Fruit fly (Drosophila melanogaster) whole organism, embryonic: ENCODE results near the gene PLCXD.
A peak's percentile ranks its signal among the peaks of the same experiment; 100 is the strongest.

ENCODE experiments used
- ATbp ChIP-seq: fragments of 200-800 bp; sonication (Bioruptor generic); optimal IDR thresholded peaks from 2 replicates; lab custom pipeline; 2017; ENCODE audit warnings: missing biosample characterization, mild to moderate bottlenecking, missing genetic modification characterization, missing genetic modification reagents
- Asciz ChIP-seq: fragments of 200-800 bp; sonication (Bioruptor generic); optimal IDR thresholded peaks from 2 replicates; lab custom pipeline; 2017; ENCODE audit warnings: missing biosample characterization, mild to moderate bottlenecking, missing genetic modification characterization, missing genetic modification reagents
- Atf-2 ChIP-seq: fragments of 200-800 bp; sonication (Bioruptor generic); optimal IDR thresholded peaks from 2 replicates; lab custom pipeline; 2016; ENCODE audit warnings: missing biosample characterization, missing genetic modification characterization
- C15 ChIP-seq: fragments of 200-800 bp; sonication (Bioruptor generic); IDR thresholded peaks from 3 replicates; pipeline ENCODE4 v1.3.6; 2022; ENCODE audit warnings: missing biosample characterization, missing genetic modification characterization
- CG10959 ChIP-seq: fragments of 200-800 bp; sonication (Bioruptor generic); IDR thresholded peaks from 2 replicates; pipeline ENCODE4 v1.3.6; 2022; ENCODE audit warnings: missing biosample characterization, missing genetic modification characterization
- CG11456 ChIP-seq: fragments of 200-800 bp; sonication (Bioruptor generic); IDR thresholded peaks from 3 replicates; pipeline ENCODE4 v1.3.6; 2022; ENCODE audit warnings: missing biosample characterization, missing genetic modification characterization
- CG1647 ChIP-seq: fragments of 200-800 bp; sonication (Bioruptor generic); optimal IDR thresholded peaks from 3 replicates; lab custom pipeline; 2016; ENCODE audit warnings: missing biosample characterization, missing genetic modification characterization
- CG17359 ChIP-seq: fragments of 200-800 bp; sonication (Bioruptor generic); optimal IDR thresholded peaks from 3 replicates; lab custom pipeline; 2018; ENCODE audit warnings: missing biosample characterization, mild to moderate bottlenecking, missing genetic modification characterization, moderate library complexity
- CG17361 ChIP-seq: fragments of 200-800 bp; sonication (Bioruptor generic); IDR thresholded peaks from 3 replicates; pipeline ENCODE4 v1.3.6; 2022; ENCODE audit warnings: missing biosample characterization, missing genetic modification characterization
- CG30020 ChIP-seq: fragments of 200-800 bp; optimal IDR thresholded peaks from 2 replicates; lab custom pipeline; 2019; ENCODE audit warnings: missing biosample characterization, mild to moderate bottlenecking, missing genetic modification characterization, moderate library complexity
- CG30403 ChIP-seq: fragments of 200-800 bp; sonication (Bioruptor generic); optimal IDR thresholded peaks from 3 replicates; lab custom pipeline; 2016; ENCODE audit warnings: missing biosample characterization, missing genetic modification characterization
- CG32532 ChIP-seq: fragments of 200-800 bp; sonication (Bioruptor generic); IDR thresholded peaks from 2 replicates; pipeline ENCODE4 v1.3.6; 2022; ENCODE audit warnings: missing biosample characterization, missing genetic modification characterization
- CG34422 ChIP-seq: fragments of 200-800 bp; sonication (Bioruptor generic); IDR thresholded peaks from 3 replicates; pipeline ENCODE4 v1.3.6; 2022; ENCODE audit warnings: missing biosample characterization, missing genetic modification characterization
- CG4328 ChIP-seq: fragments of 200-800 bp; sonication (Bioruptor generic); optimal IDR thresholded peaks from 3 replicates; lab custom pipeline; 2017; ENCODE audit warnings: missing biosample characterization, missing genetic modification reagents, missing genetic modification characterization
- CG4404 ChIP-seq: fragments of 200-800 bp; sonication (Bioruptor generic); IDR thresholded peaks from 2 replicates; pipeline ENCODE4 v1.3.6; 2022; ENCODE audit warnings: missing biosample characterization, missing genetic modification characterization
- CG7928 ChIP-seq: fragments of 200-800 bp; sonication (Bioruptor generic); optimal IDR thresholded peaks from 2 replicates; lab custom pipeline; 2017; ENCODE audit warnings: missing biosample characterization, mild to moderate bottlenecking, missing genetic modification characterization
- CG8089 ChIP-seq: fragments of 200-800 bp; sonication (Bioruptor generic); optimal IDR thresholded peaks from 3 replicates; lab custom pipeline; 2016; ENCODE audit warnings: missing biosample characterization, missing genetic modification characterization
- CG8765 ChIP-seq: fragments of 200-800 bp; sonication (Bioruptor generic); IDR thresholded peaks from 2 replicates; pipeline ENCODE4 v1.3.6; 2022; ENCODE audit warnings: missing biosample characterization, missing genetic modification characterization
- Camta ChIP-seq: fragments of 200-800 bp; sonication (Bioruptor generic); optimal IDR thresholded peaks from 2 replicates; lab custom pipeline; 2016; ENCODE audit warnings: missing biosample characterization, missing genetic modification characterization
- Chrac-16 ChIP-seq: fragments of 200-800 bp; sonication (Bioruptor generic); optimal IDR thresholded peaks from 3 replicates; lab custom pipeline; 2016; ENCODE audit warnings: missing biosample characterization, missing genetic modification characterization
- D19B ChIP-seq: fragments of 200-800 bp; sonication (Bioruptor generic); optimal IDR thresholded peaks from 2 replicates; lab custom pipeline; 2017; ENCODE audit warnings: missing biosample characterization, mild to moderate bottlenecking, missing genetic modification characterization
- Gsc ChIP-seq: fragments of 200-800 bp; sonication (Bioruptor generic); IDR thresholded peaks from 2 replicates; pipeline ENCODE4 v1.3.6; 2022; ENCODE audit warnings: missing biosample characterization, missing genetic modification characterization
- HLH54F ChIP-seq: fragments of 200-800 bp; sonication (Bioruptor generic); optimal IDR thresholded peaks from 3 replicates; lab custom pipeline; 2016; ENCODE audit warnings: missing biosample characterization, missing genetic modification characterization
- Lhr ChIP-seq: fragments of 200-800 bp; sonication (Bioruptor generic); optimal IDR thresholded peaks from 3 replicates; lab custom pipeline; 2017; ENCODE audit warnings: mild to moderate bottlenecking, missing biosample characterization, missing genetic modification reagents, missing genetic modification characterization
- Oli ChIP-seq: fragments of 200-800 bp; sonication (Bioruptor generic); optimal IDR thresholded peaks from 2 replicates; lab custom pipeline; 2018; ENCODE audit warnings: missing biosample characterization, mild to moderate bottlenecking, missing genetic modification characterization, moderate library complexity
- Optix ChIP-seq: fragments of 200-800 bp; sonication (Bioruptor generic); IDR thresholded peaks from 3 replicates; pipeline ENCODE4 v1.3.6; 2022; ENCODE audit warnings: missing biosample characterization, missing genetic modification characterization
- Ssrp ChIP-seq: fragments of 200-800 bp; sonication (Bioruptor generic); optimal IDR thresholded peaks from 2 replicates; lab custom pipeline; 2018; ENCODE audit warnings: missing biosample characterization, mild to moderate bottlenecking, missing genetic modification characterization, moderate library complexity
- Tbp ChIP-seq: fragments of >200 bp; optimal IDR thresholded peaks from 2 replicates; lab custom pipeline; 2018; ENCODE audit warnings: missing biosample characterization, missing genetic modification characterization
- Trl ChIP-seq, 3 experiments: fragments of >200 bp in 2 of 3; fragments of 200-800 bp in 1 of 3; sonication (Bioruptor generic) in 1 of 3; optimal IDR thresholded peaks; 2 replicates in 1 of 3; 3 replicates in 2 of 3; lab custom pipeline; 2016 to 2017; ENCODE audit warnings: missing biosample characterization in 1 of 3, missing genetic modification characterization in 1 of 3
- az2 ChIP-seq: fragments of 200-800 bp; sonication (Bioruptor generic); optimal IDR thresholded peaks from 3 replicates; lab custom pipeline; 2016; ENCODE audit warnings: missing biosample characterization, missing genetic modification characterization
- bab2 ChIP-seq: fragments of 200-800 bp; sonication (Bioruptor generic); optimal IDR thresholded peaks from 2 replicates; lab custom pipeline; 2016; ENCODE audit warnings: missing biosample characterization, missing genetic modification characterization
- dimm ChIP-seq: fragments of 200-800 bp; sonication (Bioruptor generic); IDR thresholded peaks from 2 replicates; pipeline ENCODE4 v1.3.6; 2022; ENCODE audit warnings: missing biosample characterization, missing genetic modification characterization
- dm ChIP-seq: fragments of 200-800 bp; sonication (Bioruptor generic); optimal IDR thresholded peaks from 3 replicates; lab custom pipeline; 2016; ENCODE audit warnings: missing biosample characterization, missing genetic modification characterization
- dysf ChIP-seq: fragments of 200-800 bp; sonication (Bioruptor generic); IDR thresholded peaks from 3 replicates; pipeline ENCODE4 v1.3.6; 2022; ENCODE audit warnings: missing biosample characterization, missing genetic modification characterization
- en ChIP-seq: fragments of 200-800 bp; sonication (Bioruptor generic); optimal IDR thresholded peaks from 2 replicates; lab custom pipeline; 2016; ENCODE audit warnings: missing biosample characterization, missing genetic modification characterization
- fd96Cb ChIP-seq: fragments of 200-800 bp; sonication (Bioruptor generic); optimal IDR thresholded peaks from 2 replicates; lab custom pipeline; 2018; ENCODE audit warnings: missing biosample characterization, mild to moderate bottlenecking, missing genetic modification characterization, moderate library complexity
- fu2 ChIP-seq: fragments of 200-800 bp; sonication (Bioruptor generic); optimal IDR thresholded peaks from 2 replicates; lab custom pipeline; 2016; ENCODE audit warnings: missing biosample characterization, missing genetic modification characterization
- gcm2 ChIP-seq: fragments of 200-800 bp; sonication (Bioruptor generic); optimal IDR thresholded peaks from 2 replicates; lab custom pipeline; 2016; ENCODE audit warnings: missing biosample characterization, missing genetic modification characterization
- gfzf ChIP-seq: fragments of 200-800 bp; sonication (Bioruptor generic); optimal IDR thresholded peaks from 2 replicates; lab custom pipeline; 2016; ENCODE audit warnings: missing biosample characterization, mild to moderate bottlenecking, missing genetic modification characterization, moderate library complexity
- gro ChIP-seq: fragments of 200-800 bp; sonication (Bioruptor generic); optimal IDR thresholded peaks from 2 replicates; lab custom pipeline; 2016; ENCODE audit warnings: missing biosample characterization, missing genetic modification characterization
- gsb ChIP-seq: fragments of 200-800 bp; sonication (Bioruptor generic); IDR thresholded peaks from 2 replicates; pipeline ENCODE4 v1.3.6; 2022; ENCODE audit warnings: missing biosample characterization, missing genetic modification characterization
- gsb-n ChIP-seq: fragments of 200-800 bp; sonication (Bioruptor generic); optimal IDR thresholded peaks from 3 replicates; lab custom pipeline; 2018; ENCODE audit warnings: missing biosample characterization, mild to moderate bottlenecking, missing genetic modification characterization
- h ChIP-seq: fragments of >200 bp; optimal IDR thresholded peaks from 2 replicates; lab custom pipeline; 2017
- hbn ChIP-seq: fragments of 200-800 bp; sonication (Bioruptor generic); IDR thresholded peaks from 2 replicates; pipeline ENCODE4 v1.3.6; 2022; ENCODE audit warnings: missing biosample characterization, missing genetic modification characterization; ENCODE audit not compliant: partially characterized antibody
- insv ChIP-seq, 2 experiments: fragments of 200-800 bp; sonication (Bioruptor generic); optimal IDR thresholded peaks; 3 replicates each; lab custom pipeline; 2016 to 2018; ENCODE audit warnings: missing biosample characterization in 2 of 2, missing genetic modification characterization in 2 of 2
- kni ChIP-seq: fragments of 200-800 bp; sonication (Bioruptor generic); optimal IDR thresholded peaks from 3 replicates; lab custom pipeline; 2017; ENCODE audit warnings: mild to moderate bottlenecking, missing biosample characterization, missing genetic modification reagents, missing genetic modification characterization
- peb ChIP-seq: fragments of 200-800 bp; sonication (Bioruptor generic); IDR thresholded peaks from 2 replicates; pipeline ENCODE4 v1.3.6; 2022; ENCODE audit warnings: missing biosample characterization, missing genetic modification characterization
- pfk ChIP-seq: fragments of 200-800 bp; sonication (Bioruptor generic); optimal IDR thresholded peaks from 2 replicates; lab custom pipeline; 2018; ENCODE audit warnings: missing biosample characterization, mild to moderate bottlenecking, missing genetic modification characterization, moderate library complexity
- row ChIP-seq: fragments of 200-800 bp; sonication (Bioruptor generic); IDR thresholded peaks from 3 replicates; pipeline ENCODE4 v1.3.6; 2022; ENCODE audit warnings: missing biosample characterization, missing genetic modification characterization
- schlank ChIP-seq: fragments of 200-800 bp; sonication (Bioruptor generic); optimal IDR thresholded peaks from 2 replicates; lab custom pipeline; 2018; ENCODE audit warnings: missing biosample characterization, mild to moderate bottlenecking, missing genetic modification characterization
- yki ChIP-seq: fragments of >200 bp; optimal IDR thresholded peaks from 3 replicates; lab custom pipeline; 2018
- zen2 ChIP-seq: fragments of 200-800 bp; sonication (Bioruptor generic); IDR thresholded peaks from 3 replicates; pipeline ENCODE4 v1.3.6; 2022; ENCODE audit warnings: missing biosample characterization, missing genetic modification characterization; ENCODE audit not compliant: partially characterized antibody
- zf30C ChIP-seq: fragments of 200-800 bp; sonication (Bioruptor generic); optimal IDR thresholded peaks from 3 replicates; lab custom pipeline; 2018; ENCODE audit warnings: missing biosample characterization, mild to moderate bottlenecking, missing genetic modification characterization

The PLCXD gene

dm6 chr2L:12007331-12007791 is 41.9 kb upstream of the PLCXD start (continued):
- TF ChIP-seq Asciz (GFP tag; lab: Kevin White, UChicago): no peak
- no peak for TF ChIP-seq CG34422 (GFP tag; lab: Robert Waterston, UW)
- TF ChIP-seq Camta (GFP tag; lab: Kevin White, UChicago): peak; percentile 16
- peak; percentile 46 for TF ChIP-seq dm (GFP tag; lab: Kevin White, UChicago)
- no peak for TF ChIP-seq fd96Cb (tag; lab: Kevin White, UChicago)
- TF ChIP-seq bab2 (GFP tag; lab: Kevin White, UChicago): no peak
- TF ChIP-seq D19B: no peak
- no peak for TF ChIP-seq dysf (GFP tag; lab: Robert Waterston, UW)
- peak; percentile 100 for TF ChIP-seq kni (GFP tag; lab: Kevin White, UChicago)
- TF ChIP-seq gsb (GFP tag; lab: Robert Waterston, UW): no peak
- no peak for TF ChIP-seq peb
- no peak for TF ChIP-seq C15
- TF ChIP-seq CG30020 (tag; lab: Kevin White, UChicago): no peak
- TF ChIP-seq zf30C: peak; percentile 14
- TF ChIP-seq Trl (optimal IDR thresholded peaks at IDR 0.05; lab: Kevin White, UChicago): no peak
- TF ChIP-seq Trl (GFP tag; optimal IDR thresholded peaks at IDR 0.05; lab: Kevin White, UChicago): no peak
- TF ChIP-seq pfk: peak; percentile 76
- TF ChIP-seq dimm (GFP tag; lab: Robert Waterston, UW): no peak
- no peak for TF ChIP-seq CG32532 (GFP tag; lab: Robert Waterston, UW)
- peak; percentile 19 for TF ChIP-seq gsb-n
- TF ChIP-seq CG7928 (GFP tag; lab: Kevin White, UChicago): peak; percentile 36
- TF ChIP-seq Lhr (GFP tag; lab: Kevin White, UChicago): peak; percentile 100
- peak; percentile 0 for TF ChIP-seq ATbp
- TF ChIP-seq Ssrp (tag; lab: Kevin White, UChicago): no peak
- no peak for TF ChIP-seq yki (lab: Kevin White, UChicago)
- TF ChIP-seq schlank (tag; lab: Kevin White, UChicago): no peak
- peak; percentile 24 for TF ChIP-seq CG1647 (GFP tag; lab: Kevin White, UChicago)
- no peak for TF ChIP-seq CG11456 (GFP tag; lab: Robert Waterston, UW)
- no peak for TF ChIP-seq gfzf
- TF ChIP-seq HLH54F (GFP tag; lab: Kevin White, UChicago): no peak
- TF ChIP-seq en (GFP tag; lab: Kevin White, UChicago): peak; percentile 10
- no peak for TF ChIP-seq Gsc (GFP tag; lab: Robert Waterston, UW)
- TF ChIP-seq Tbp (GFP tag; lab: Kevin White, UChicago): no peak
- no peak for TF ChIP-seq CG4404 (GFP tag; lab: Robert Waterston, UW)
- no peak for TF ChIP-seq CG30403 (GFP tag; lab: Kevin White, UChicago)
- no peak for TF ChIP-seq hbn (GFP tag; lab: Robert Waterston, UW)
- TF ChIP-seq zen2 (GFP tag; lab: Robert Waterston, UW): no peak
- TF ChIP-seq insv (GFP tag; optimal IDR thresholded peaks at IDR 0.05; lab: Kevin White, UChicago): peak in 1 of 2 experiments; percentile 76
- TF ChIP-seq CG8089 (GFP tag; lab: Kevin White, UChicago): peak; percentile 66
- no peak for TF ChIP-seq fu2 (GFP tag; lab: Kevin White, UChicago)
- peak; percentile 56 for TF ChIP-seq CG4328 (GFP tag; lab: Kevin White, UChicago)
- no peak for TF ChIP-seq Chrac-16 (GFP tag; lab: Kevin White, UChicago)
- peak; percentile 43 for TF ChIP-seq gcm2 (GFP tag; lab: Kevin White, UChicago)
- TF ChIP-seq CG17359 (tag; lab: Kevin White, UChicago): peak; percentile 42
- TF ChIP-seq gro (GFP tag; lab: Kevin White, UChicago): peak; percentile 85
- TF ChIP-seq h (lab: Kevin White, UChicago): peak; percentile 25
- no peak for TF ChIP-seq row
- no peak for TF ChIP-seq CG17361 (GFP tag; lab: Robert Waterston, UW)
- peak; percentile 35 for TF ChIP-seq Oli (tag; lab: Kevin White, UChicago)
- TF ChIP-seq Optix (GFP tag; lab: Robert Waterston, UW): no peak
- no peak for TF ChIP-seq az2 (GFP tag; lab: Kevin White, UChicago)
- peak; percentile 48 for TF ChIP-seq Atf-2 (GFP tag; lab: Kevin White, UChicago)
- no peak for TF ChIP-seq CG10959 (GFP tag; lab: Robert Waterston, UW)
- TF ChIP-seq CG8765 (GFP tag; lab: Robert Waterston, UW): no peak
